Worm (Caenorhabditis elegans) whole organism, L1 larva: ENCODE results near the gene fli-1.

Experiments used
- C16A3.4 ChIP-seq: fragments of 150-350 bp; optimal IDR thresholded peaks from 2 replicates; lab custom pipeline; 2014; ENCODE audit warnings: missing biosample characterization, missing genetic modification characterization
- C34B4.2 ChIP-seq: sonication (generic microtip); optimal IDR thresholded peaks from 2 replicates; lab custom pipeline; 2017; ENCODE audit warnings: mild to moderate bottlenecking, missing genetic modification characterization, missing compliant biosample characterization
- F16B12.6 ChIP-seq: fragments of 150-350 bp; optimal IDR thresholded peaks from 2 replicates; lab custom pipeline; 2014; ENCODE audit warnings: missing biosample characterization, missing genetic modification characterization
- aly-2 ChIP-seq: fragments of 150-350 bp; optimal IDR thresholded peaks from 2 replicates; lab custom pipeline; 2014; ENCODE audit warnings: missing biosample characterization, missing genetic modification characterization
- ama-1 ChIP-seq: fragments of 150-350 bp; optimal IDR thresholded peaks from 2 replicates; lab custom pipeline; 2014
- ceh-63 ChIP-seq: fragments of 200-800 bp; sonication (Bioruptor generic); optimal IDR thresholded peaks from 2 replicates; lab custom pipeline; 2018; ENCODE audit warnings: mild to moderate bottlenecking, missing genetic modification characterization, missing compliant biosample characterization
- ceh-90 ChIP-seq: sonication (generic microtip); optimal IDR thresholded peaks from 2 replicates; lab custom pipeline; 2016; ENCODE audit warnings: missing genetic modification characterization, missing compliant biosample characterization
- efl-1 ChIP-seq, 4 experiments: fragments of 150-350 bp; optimal IDR thresholded peaks in 3 of 4; peaks in 1 of 4; 1 replicate in 1 of 4; 2 replicates in 3 of 4; lab custom pipeline; 2014; ENCODE audit warnings: missing biosample characterization in 2 of 4, missing genetic modification characterization in 2 of 4, missing genetic modification reagents in 2 of 4
- egl-13 ChIP-seq: sonication (generic microtip); optimal IDR thresholded peaks from 2 replicates; lab custom pipeline; 2016; ENCODE audit warnings: missing genotype, missing genetic modification reagents, missing genetic modification characterization, missing compliant biosample characterization
- elt-2 ChIP-seq: sonication (generic microtip); optimal IDR thresholded peaks from 2 replicates; lab custom pipeline; 2016; ENCODE audit warnings: missing genetic modification characterization, mild to moderate bottlenecking, inconsistent platforms, missing compliant biosample characterization, missing genetic modification reagents
- fkh-10 ChIP-seq: sonication (generic microtip); optimal IDR thresholded peaks from 2 replicates; lab custom pipeline; 2017; ENCODE audit warnings: missing biosample characterization, missing genetic modification reagents, missing genetic modification characterization
- fkh-4 ChIP-seq: sonication (generic microtip); optimal IDR thresholded peaks from 2 replicates; lab custom pipeline; 2016; ENCODE audit warnings: missing compliant biosample characterization, missing genetic modification characterization, borderline replicate concordance
- fkh-8 ChIP-seq: sonication (generic microtip); optimal IDR thresholded peaks from 2 replicates; lab custom pipeline; 2016; ENCODE audit warnings: mild to moderate bottlenecking, missing genetic modification characterization, missing compliant biosample characterization
- fos-1 ChIP-seq: fragments of 150-350 bp; optimal IDR thresholded peaks from 2 replicates; lab custom pipeline; 2014; ENCODE audit warnings: missing biosample characterization, missing genetic modification characterization
- hlh-17 ChIP-seq: fragments of 200-800 bp; sonication (Bioruptor generic); optimal IDR thresholded peaks from 2 replicates; lab custom pipeline; 2018; ENCODE audit warnings: missing genetic modification characterization, mild to moderate bottlenecking, missing compliant biosample characterization, moderate library complexity, borderline replicate concordance
- hlh-4 ChIP-seq: sonication (generic microtip); optimal IDR thresholded peaks from 2 replicates; lab custom pipeline; 2016; ENCODE audit warnings: mild to moderate bottlenecking, missing genetic modification characterization, missing compliant biosample characterization
- hpl-2 ChIP-seq: fragments of 150-350 bp; optimal IDR thresholded peaks from 2 replicates; lab custom pipeline; 2014; ENCODE audit warnings: missing biosample characterization, missing genetic modification reagents, missing genetic modification characterization
- irx-1 ChIP-seq: sonication (generic microtip); optimal IDR thresholded peaks from 2 replicates; lab custom pipeline; 2016; ENCODE audit warnings: missing genetic modification characterization, missing compliant biosample characterization
- jun-1 ChIP-seq: fragments of 150-350 bp; optimal IDR thresholded peaks from 2 replicates; lab custom pipeline; 2014; ENCODE audit warnings: missing biosample characterization, missing genetic modification reagents, missing genetic modification characterization
- lin-13 ChIP-seq: fragments of 150-350 bp; optimal IDR thresholded peaks from 2 replicates; lab custom pipeline; 2014; ENCODE audit warnings: missing biosample characterization, missing genetic modification reagents, missing genetic modification characterization
- lin-14 ChIP-seq: fragments of 200-800 bp; sonication (Bioruptor generic); optimal IDR thresholded peaks from 2 replicates; lab custom pipeline; 2018; ENCODE audit warnings: mild to moderate bottlenecking, missing genetic modification characterization, moderate library complexity, missing compliant biosample characterization
- lin-15B ChIP-seq: fragments of 150-350 bp; sonication (generic microtip); optimal IDR thresholded peaks from 3 replicates; lab custom pipeline; 2014; ENCODE audit warnings: missing biosample characterization, missing genetic modification characterization
- lin-35 ChIP-seq, 2 experiments: fragments of 150-350 bp; optimal IDR thresholded peaks; 2 replicates each; lab custom pipeline; 2014; ENCODE audit warnings: missing biosample characterization in 2 of 2, missing genetic modification characterization in 2 of 2, missing genetic modification reagents in 2 of 2
- lin-39 ChIP-seq: fragments of 150-350 bp; optimal IDR thresholded peaks from 2 replicates; lab custom pipeline; 2014; ENCODE audit warnings: missing biosample characterization, missing genetic modification reagents, missing genetic modification characterization
- lsy-2 ChIP-seq, 2 experiments: fragments of 150-350 bp; optimal IDR thresholded peaks; 2 replicates each; lab custom pipeline; 2014; ENCODE audit warnings: missing biosample characterization in 2 of 2, missing genetic modification characterization in 2 of 2
- mab-9 ChIP-seq: fragments of 200-800 bp; sonication (Bioruptor generic); IDR thresholded peaks from 2 replicates; pipeline ENCODE4 v1.3.6; 2022; ENCODE audit warnings: missing genetic modification reagents, missing genetic modification characterization, missing compliant biosample characterization
- mef-2 ChIP-seq: fragments of 150-350 bp; optimal IDR thresholded peaks from 2 replicates; lab custom pipeline; 2014; ENCODE audit warnings: missing biosample characterization, missing genetic modification characterization
- nhr-12 ChIP-seq: sonication (generic microtip); optimal IDR thresholded peaks from 2 replicates; lab custom pipeline; 2017; ENCODE audit warnings: missing biosample characterization, missing genetic modification characterization
- nhr-19 ChIP-seq: fragments of 200-800 bp; sonication (Bioruptor generic); conservative IDR thresholded peaks from 2 replicates; pipeline ENCODE4 v1.3.6; 2022; ENCODE audit warnings: missing genetic modification characterization, missing compliant biosample characterization
- nhr-20 ChIP-seq: sonication (generic microtip); optimal IDR thresholded peaks from 2 replicates; lab custom pipeline; 2016; ENCODE audit warnings: mild to moderate bottlenecking, missing genetic modification characterization, missing compliant biosample characterization
- nhr-237 ChIP-seq: fragments of 150-350 bp; optimal IDR thresholded peaks from 2 replicates; lab custom pipeline; 2014; ENCODE audit warnings: missing biosample characterization, missing genetic modification characterization
- nhr-71 ChIP-seq: sonication (generic microtip); optimal IDR thresholded peaks from 2 replicates; lab custom pipeline; 2016; ENCODE audit warnings: mild to moderate bottlenecking, missing genetic modification characterization, moderate library complexity, missing compliant biosample characterization
- nhr-84 ChIP-seq: sonication (generic microtip); optimal IDR thresholded peaks from 2 replicates; lab custom pipeline; 2017; ENCODE audit warnings: missing biosample characterization, missing genetic modification characterization
- nhr-85 ChIP-seq: sonication (generic microtip); peaks from one replicate; lab custom pipeline; 2016; ENCODE audit warnings: missing genetic modification characterization, inconsistent platforms, missing compliant biosample characterization
- pax-3 ChIP-seq: fragments of 200-800 bp; sonication (Bioruptor generic); optimal IDR thresholded peaks from 2 replicates; lab custom pipeline; 2018; ENCODE audit warnings: mild to moderate bottlenecking, missing genetic modification characterization, moderate library complexity, missing compliant biosample characterization
- rnt-1 ChIP-seq: sonication (generic microtip); optimal IDR thresholded peaks from 2 replicates; lab custom pipeline; 2016; ENCODE audit warnings: mild to moderate bottlenecking, missing genetic modification characterization, moderate library complexity, missing compliant biosample characterization
- snpc-4 ChIP-seq: fragments of 150-350 bp; optimal IDR thresholded peaks from 2 replicates; lab custom pipeline; 2014; ENCODE audit warnings: missing biosample characterization, missing genetic modification characterization
- snu-23 ChIP-seq: sonication (generic microtip); optimal IDR thresholded peaks from 2 replicates; lab custom pipeline; 2016; ENCODE audit warnings: missing genetic modification characterization, missing compliant biosample characterization
- sox-4 ChIP-seq: sonication (generic microtip); optimal IDR thresholded peaks from 2 replicates; lab custom pipeline; 2016; ENCODE audit warnings: missing genetic modification characterization, missing compliant biosample characterization
- tlp-1 ChIP-seq: fragments of 150-350 bp; optimal IDR thresholded peaks from 2 replicates; lab custom pipeline; 2014; ENCODE audit warnings: missing biosample characterization, missing genetic modification characterization
- unc-130 ChIP-seq: fragments of 150-350 bp; optimal IDR thresholded peaks from 2 replicates; lab custom pipeline; 2017; ENCODE audit warnings: missing biosample characterization, missing genetic modification characterization, inconsistent platforms
- unc-62 ChIP-seq: fragments of 150-350 bp; optimal IDR thresholded peaks from 2 replicates; lab custom pipeline; 2014; ENCODE audit warnings: missing biosample characterization, missing genetic modification reagents, missing genetic modification characterization
- vab-15 ChIP-seq: sonication (generic microtip); optimal IDR thresholded peaks from 2 replicates; lab custom pipeline; 2017; ENCODE audit warnings: missing genotype, mild to moderate bottlenecking, missing genetic modification characterization, missing compliant biosample characterization
- xbp-1 ChIP-seq: sonication (generic microtip); optimal IDR thresholded peaks from 2 replicates; lab custom pipeline; 2016; ENCODE audit warnings: missing genetic modification characterization, missing compliant biosample characterization
- ztf-11 ChIP-seq, 2 experiments: sonication (generic microtip); optimal IDR thresholded peaks; 2 replicates each; lab custom pipeline; 2016 to 2017; ENCODE audit warnings: missing genetic modification characterization in 2 of 2, missing biosample characterization in 1 of 2, missing compliant biosample characterization in 1 of 2

The fli-1 gene

DNA sequence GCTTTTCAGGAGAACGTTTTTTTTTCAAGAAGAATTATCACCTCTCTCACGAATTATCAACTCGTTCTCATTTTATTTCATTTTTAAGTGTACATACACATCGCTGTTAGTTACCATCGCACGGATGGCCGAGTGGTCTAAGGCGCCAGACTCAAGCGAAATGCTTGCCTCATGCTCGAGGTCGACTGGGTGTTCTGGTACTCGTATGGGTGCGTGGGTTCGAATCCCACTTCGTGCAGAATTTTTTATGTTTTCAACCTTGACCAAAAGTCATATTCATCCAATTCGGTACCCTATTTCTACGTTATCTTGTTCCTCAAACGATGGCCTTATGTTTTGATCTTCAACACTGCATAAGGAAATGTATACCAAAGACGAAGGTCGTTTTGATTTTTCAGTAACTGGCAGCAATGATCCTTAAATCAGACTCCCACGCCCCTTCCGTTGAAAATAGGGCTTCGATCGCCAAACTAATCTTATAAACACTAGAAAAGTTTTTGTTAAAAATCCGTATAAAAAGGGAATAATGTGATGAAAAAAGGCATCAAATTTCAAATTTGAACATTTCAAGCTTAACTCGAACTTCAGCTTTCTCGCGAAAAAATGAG is 44.2 kb downstream of the fli-1 start, which contains the start of gene fip-1:
fip-1 (plus strand) TSS at position 558 of the 608 bp plus-strand sequence.
- no peak for TF ChIP-seq efl-1 (optimal IDR thresholded peaks at IDR 0.05; lab: Kevin White, UChicago)
- TF ChIP-seq efl-1 (GFP tag; optimal IDR thresholded peaks at IDR 0.05 in 1 of 2; lab: Kevin White, UChicago): peak in 1 of 2 experiments; percentile 87
- no peak for TF ChIP-seq lsy-2 (tag; optimal IDR thresholded peaks at IDR 0.05; lab: Kevin White, UChicago)
- TF ChIP-seq snu-23: peak; percentile 0
- TF ChIP-seq snpc-4 (tag; lab: Kevin White, UChicago): no peak
- peak; percentile 22 for TF ChIP-seq nhr-71 (tag; lab: Kevin White, UChicago)
- TF ChIP-seq lin-35 (GFP tag; optimal IDR thresholded peaks at IDR 0.05; lab: Kevin White, UChicago): peak in 1 of 2 experiments; percentile 29
- TF ChIP-seq, all 84 proteins: peak for 4

ce11 chrIII:8636803-8637202 is 46.7 kb downstream of the fli-1 start:
- TF ChIP-seq nhr-71 (tag; lab: Kevin White, UChicago): peak; percentile 42
- no peak for TF ChIP-seq snpc-4 (tag; lab: Kevin White, UChicago)
- TF ChIP-seq hlh-4 (tag; lab: Kevin White, UChicago): no peak
- TF ChIP-seq rnt-1 (tag; lab: Kevin White, UChicago): peak; percentile 61
- TF ChIP-seq egl-13: no peak
- no peak for TF ChIP-seq unc-130
- peak; percentile 73 for TF ChIP-seq lin-14 (GFP tag; lab: Kevin White, UChicago)
- peak in 1 of 2 experiments; percentile 46 for TF ChIP-seq lsy-2 (tag; optimal IDR thresholded peaks at IDR 0.05; lab: Kevin White, UChicago)

ce11 chrIII:8630833-8631232 is 52.7 kb downstream of the fli-1 start, which contains the start of gene dnj-10:
TSS of gene dnj-10 (plus strand) at chrIII:8631165.
- TF ChIP-seq lin-15B (peak; percentile 86), aly-2 (tag; lab: Kevin White, UChicago) (no peak), nhr-19 (GFP tag; lab: Robert Waterston, UW) (peak; percentile 64), ztf-11 (tag; optimal IDR thresholded peaks at IDR 0.05; lab: Kevin White, UChicago) (no peak), fkh-4 (tag; lab: Kevin White, UChicago) (no peak), nhr-71 (tag; lab: Kevin White, UChicago) (peak; percentile 78), tlp-1 (tag; lab: Kevin White, UChicago) (no peak), fkh-10 (GFP tag; lab: Kevin White, UChicago) (peak; percentile 3), mef-2 (tag; lab: Kevin White, UChicago) (no peak), snpc-4 (tag; lab: Kevin White, UChicago) (peak; percentile 47), elt-2 (no peak), C34B4.2 (tag; lab: Kevin White, UChicago) (no peak), nhr-12 (tag; lab: Kevin White, UChicago) (no peak), ceh-90 (tag; lab: Kevin White, UChicago) (peak; percentile 9), sox-4 (tag; lab: Kevin White, UChicago) (no peak), C16A3.4 (peak; percentile 69), unc-130 (peak; percentile 55), pax-3 (tag; lab: Kevin White, UChicago) (no peak), lin-35 (GFP tag; optimal IDR thresholded peaks at IDR 0.05; lab: Kevin White, UChicago) (peak; percentile 92 to 94), lin-39 (peak; percentile 50), unc-62 (GFP tag; lab: Kevin White, UChicago) (no peak), lin-13 (GFP tag; lab: Kevin White, UChicago) (no peak), egl-13 (peak; percentile 21), ceh-63 (no peak), lin-14 (GFP tag; lab: Kevin White, UChicago) (peak; percentile 84), xbp-1 (peak; percentile 72), vab-15 (tag; lab: Kevin White, UChicago) (no peak), ama-1 (lab: Kevin White, UChicago) (no peak), F16B12.6 (peak; percentile 87), irx-1 (peak; percentile 57), nhr-84 (tag; lab: Kevin White, UChicago) (no peak), nhr-237 (tag; lab: Kevin White, UChicago) (no peak), fkh-8 (peak; percentile 49), hpl-2 (GFP tag; lab: Kevin White, UChicago) (no peak), hlh-17 (no peak), fos-1 (tag; lab: Kevin White, UChicago) (no peak), nhr-85 (tag; lab: Kevin White, UChicago) (peak; percentile 73), jun-1 (tag; lab: Kevin White, UChicago) (no peak), snu-23 (peak; percentile 76), nhr-20 (tag; lab: Kevin White, UChicago) (peak; percentile 64), hlh-4 (tag; lab: Kevin White, UChicago) (no peak), efl-1 (optimal IDR thresholded peaks at IDR 0.05; lab: Kevin White, UChicago) (peak; percentile 32 to 87), efl-1 (GFP tag; optimal IDR thresholded peaks at IDR 0.05 in 1 of 2; lab: Kevin White, UChicago) (peak; percentile 90 to 98), mab-9 (no peak)
